Fruit fly (Drosophila melanogaster) whole organism, embryonic: ENCODE results near the gene Nup37.

Source experiments
- Ada2b ChIP-seq: fragments of 200-800 bp; sonication (Bioruptor generic); IDR thresholded peaks from 2 replicates; pipeline ENCODE4 v1.3.6; 2022; ENCODE audit warnings: missing biosample characterization, missing genetic modification characterization
- Adf1 ChIP-seq: fragments of 200-800 bp; sonication (Bioruptor generic); IDR thresholded peaks from 2 replicates; pipeline ENCODE4 v1.3.6; 2022; ENCODE audit warnings: missing biosample characterization, missing genetic modification characterization
- CG11093 ChIP-seq: fragments of 200-800 bp; sonication (Bioruptor generic); IDR thresholded peaks from 3 replicates; pipeline ENCODE4 v1.3.6; 2022; ENCODE audit warnings: missing biosample characterization, missing genetic modification characterization
- CG11723 ChIP-seq: fragments of 200-800 bp; sonication (Bioruptor generic); optimal IDR thresholded peaks from 2 replicates; lab custom pipeline; 2017; ENCODE audit warnings: missing biosample characterization, mild to moderate bottlenecking, missing genetic modification characterization
- CG13775 ChIP-seq: fragments of 200-800 bp; sonication (Bioruptor generic); optimal IDR thresholded peaks from 3 replicates; lab custom pipeline; 2017; ENCODE audit warnings: missing biosample characterization, mild to moderate bottlenecking, missing genetic modification characterization
- CG14860 ChIP-seq: fragments of 200-800 bp; sonication (Bioruptor generic); IDR thresholded peaks from 3 replicates; pipeline ENCODE4 v1.3.6; 2022; ENCODE audit warnings: missing biosample characterization, missing genetic modification characterization; ENCODE audit not compliant: partially characterized antibody
- CG1647 ChIP-seq: fragments of 200-800 bp; sonication (Bioruptor generic); optimal IDR thresholded peaks from 3 replicates; lab custom pipeline; 2016; ENCODE audit warnings: missing biosample characterization, missing genetic modification characterization
- CG17186 ChIP-seq: fragments of 200-800 bp; sonication (Bioruptor generic); optimal IDR thresholded peaks from 3 replicates; lab custom pipeline; 2017; ENCODE audit warnings: missing biosample characterization, missing genetic modification reagents, missing genetic modification characterization
- CG17612 ChIP-seq: fragments of 200-800 bp; sonication (Bioruptor generic); IDR thresholded peaks from 2 replicates; pipeline ENCODE4 v1.3.6; 2022; ENCODE audit warnings: missing biosample characterization, missing genetic modification characterization
- CG17829 ChIP-seq: fragments of 200-800 bp; optimal IDR thresholded peaks from 2 replicates; lab custom pipeline; 2019; ENCODE audit warnings: missing biosample characterization, mild to moderate bottlenecking, missing genetic modification characterization, moderate library complexity
- CG18599 ChIP-seq: fragments of 200-800 bp; sonication (Bioruptor generic); optimal IDR thresholded peaks from 3 replicates; lab custom pipeline; 2017; ENCODE audit warnings: missing biosample characterization, missing genetic modification characterization, mild to moderate bottlenecking, moderate library complexity, missing genetic modification reagents
- CG2129 ChIP-seq: fragments of 200-800 bp; sonication (Bioruptor generic); IDR thresholded peaks from 2 replicates; pipeline ENCODE4 v1.3.6; 2022; ENCODE audit warnings: missing biosample characterization, missing genetic modification characterization; ENCODE audit not compliant: partially characterized antibody
- CG3726 ChIP-seq: fragments of 200-800 bp; sonication (Bioruptor generic); IDR thresholded peaks from 3 replicates; pipeline ENCODE4, ENCODE4 v1.3.6; 2022; ENCODE audit warnings: missing biosample characterization, missing genetic modification characterization
- CG4328 ChIP-seq: fragments of 200-800 bp; sonication (Bioruptor generic); optimal IDR thresholded peaks from 3 replicates; lab custom pipeline; 2017; ENCODE audit warnings: missing biosample characterization, missing genetic modification reagents, missing genetic modification characterization
- CG4854 ChIP-seq: fragments of 200-800 bp; sonication (Bioruptor generic); optimal IDR thresholded peaks from 2 replicates; lab custom pipeline; 2016; ENCODE audit warnings: missing biosample characterization, missing genetic modification characterization, inconsistent platforms
- CG5245 ChIP-seq: fragments of 200-800 bp; sonication (Bioruptor generic); optimal IDR thresholded peaks from 3 replicates; lab custom pipeline; 2016; ENCODE audit warnings: missing biosample characterization, missing genetic modification characterization
- CG6689 ChIP-seq: fragments of 200-800 bp; sonication (Bioruptor generic); IDR thresholded peaks from 2 replicates; pipeline ENCODE4 v1.3.6; 2022; ENCODE audit warnings: missing biosample characterization, missing genetic modification characterization
- CG7556 ChIP-seq: fragments of 200-800 bp; sonication (Bioruptor generic); optimal IDR thresholded peaks from 2 replicates; lab custom pipeline; 2017; ENCODE audit warnings: missing biosample characterization, mild to moderate bottlenecking, missing genetic modification characterization
- CG9437 ChIP-seq: fragments of 200-800 bp; sonication (Bioruptor generic); optimal IDR thresholded peaks from 2 replicates; lab custom pipeline; 2018; ENCODE audit warnings: missing biosample characterization, mild to moderate bottlenecking, missing genetic modification characterization
- CG9727 ChIP-seq: fragments of 200-800 bp; sonication (Bioruptor generic); optimal IDR thresholded peaks from 3 replicates; lab custom pipeline; 2017; ENCODE audit warnings: missing biosample characterization, mild to moderate bottlenecking, missing genetic modification characterization
- Dbx ChIP-seq: fragments of 200-800 bp; sonication (Bioruptor generic); IDR thresholded peaks from 3 replicates; pipeline ENCODE4 v1.3.6; 2022; ENCODE audit warnings: missing biosample characterization, missing genetic modification characterization
- Deaf1 ChIP-seq: fragments of 200-800 bp; optimal IDR thresholded peaks from 3 replicates; lab custom pipeline; 2019; ENCODE audit warnings: missing biosample characterization, mild to moderate bottlenecking, missing genetic modification characterization, moderate library complexity
- Dek ChIP-seq: fragments of 200-800 bp; sonication (Bioruptor generic); optimal IDR thresholded peaks from 3 replicates; lab custom pipeline; 2019; ENCODE audit warnings: missing biosample characterization, mild to moderate bottlenecking, missing genetic modification characterization, moderate library complexity
- Dfd ChIP-seq, 2 experiments: fragments of >200 bp; optimal IDR thresholded peaks; 2 replicates each; lab custom pipeline; 2017; ENCODE audit warnings: missing biosample characterization in 2 of 2, missing genetic modification characterization in 2 of 2
- Doc2 ChIP-seq: fragments of 200-800 bp; sonication (Bioruptor generic); IDR thresholded peaks from 2 replicates; pipeline ENCODE4 v1.3.6; 2022; ENCODE audit warnings: missing biosample characterization, missing genetic modification characterization
- Gsc ChIP-seq: fragments of 200-800 bp; sonication (Bioruptor generic); IDR thresholded peaks from 2 replicates; pipeline ENCODE4 v1.3.6; 2022; ENCODE audit warnings: missing biosample characterization, missing genetic modification characterization
- Hr39 ChIP-seq: fragments of >200 bp; optimal IDR thresholded peaks from 2 replicates; lab custom pipeline; 2017
- Lhr ChIP-seq: fragments of 200-800 bp; sonication (Bioruptor generic); optimal IDR thresholded peaks from 3 replicates; lab custom pipeline; 2017; ENCODE audit warnings: mild to moderate bottlenecking, missing biosample characterization, missing genetic modification reagents, missing genetic modification characterization
- Myb ChIP-seq: fragments of 200-800 bp; sonication (Bioruptor generic); optimal IDR thresholded peaks from 2 replicates; lab custom pipeline; 2016; ENCODE audit warnings: missing biosample characterization, missing genetic modification characterization
- Spps ChIP-seq: fragments of 200-800 bp; sonication (Bioruptor generic); optimal IDR thresholded peaks from 2 replicates; lab custom pipeline; 2018; ENCODE audit warnings: missing biosample characterization, mild to moderate bottlenecking, missing genetic modification characterization
- Tbp ChIP-seq: fragments of >200 bp; optimal IDR thresholded peaks from 2 replicates; lab custom pipeline; 2018; ENCODE audit warnings: missing biosample characterization, missing genetic modification characterization
- ap ChIP-seq: fragments of 200-800 bp; sonication (Bioruptor generic); IDR thresholded peaks from 2 replicates; pipeline ENCODE4 v1.3.6; 2022; ENCODE audit warnings: missing biosample characterization, missing genetic modification characterization
- ato ChIP-seq: fragments of 200-800 bp; sonication (Bioruptor generic); IDR thresholded peaks from 2 replicates; pipeline ENCODE4 v1.3.6; 2022; ENCODE audit warnings: missing biosample characterization, missing genetic modification characterization; ENCODE audit not compliant: partially characterized antibody
- bsh ChIP-seq, 2 experiments: fragments of 200-800 bp; sonication (Bioruptor generic); optimal IDR thresholded peaks; 2 replicates each; lab custom pipeline; 2017 to 2018; ENCODE audit warnings: mild to moderate bottlenecking in 2 of 2, missing biosample characterization in 2 of 2, missing genetic modification characterization in 2 of 2, moderate library complexity in 1 of 2
- btn ChIP-seq: fragments of 200-800 bp; sonication (Bioruptor generic); optimal IDR thresholded peaks from 2 replicates; lab custom pipeline; 2016; ENCODE audit warnings: missing biosample characterization, missing genetic modification characterization
- ci ChIP-seq: fragments of 200-800 bp; sonication (Bioruptor generic); IDR thresholded peaks from 3 replicates; pipeline ENCODE4 v1.3.6; 2022; ENCODE audit warnings: missing biosample characterization, missing genetic modification characterization
- dmrt99B ChIP-seq: fragments of 200-800 bp; sonication (Bioruptor generic); optimal IDR thresholded peaks from 2 replicates; lab custom pipeline; 2018; ENCODE audit warnings: missing biosample characterization, mild to moderate bottlenecking, missing genetic modification characterization, moderate library complexity
- emc ChIP-seq: fragments of 200-800 bp; sonication (Bioruptor generic); optimal IDR thresholded peaks from 2 replicates; lab custom pipeline; 2016; ENCODE audit warnings: missing biosample characterization, missing genetic modification characterization
- fd3F ChIP-seq: fragments of 200-800 bp; sonication (Bioruptor generic); optimal IDR thresholded peaks from 2 replicates; lab custom pipeline; 2018; ENCODE audit warnings: missing biosample characterization, mild to moderate bottlenecking, missing genetic modification characterization, moderate library complexity
- grn ChIP-seq: fragments of 200-800 bp; sonication (Bioruptor generic); optimal IDR thresholded peaks from 3 replicates; lab custom pipeline; 2017; ENCODE audit warnings: missing biosample characterization, missing genetic modification characterization
- hth ChIP-seq: fragments of >200 bp; optimal IDR thresholded peaks from 2 replicates; lab custom pipeline; 2017; ENCODE audit warnings: inconsistent platforms
- jigr1 ChIP-seq: fragments of 200-800 bp; sonication (Bioruptor generic); IDR thresholded peaks from 3 replicates; pipeline ENCODE4 v1.3.6; 2022; ENCODE audit warnings: missing biosample characterization, missing genetic modification characterization
- jumu ChIP-seq: fragments of 200-800 bp; sonication (Bioruptor generic); optimal IDR thresholded peaks from 3 replicates; lab custom pipeline; 2016; ENCODE audit warnings: missing biosample characterization, missing genetic modification characterization
- lbe ChIP-seq: fragments of 200-800 bp; sonication (Bioruptor generic); optimal IDR thresholded peaks from 2 replicates; lab custom pipeline; 2016; ENCODE audit warnings: missing biosample characterization, mild to moderate bottlenecking, missing genetic modification characterization
- nmo ChIP-seq: fragments of 200-800 bp; sonication (Bioruptor generic); optimal IDR thresholded peaks from 2 replicates; lab custom pipeline; 2018; ENCODE audit warnings: missing biosample characterization, mild to moderate bottlenecking, missing genetic modification characterization, moderate library complexity
- odd ChIP-seq: fragments of 200-800 bp; sonication (Bioruptor generic); optimal IDR thresholded peaks from 2 replicates; lab custom pipeline; 2017; ENCODE audit warnings: missing biosample characterization, mild to moderate bottlenecking, missing genetic modification characterization
- otp ChIP-seq: fragments of 200-800 bp; sonication (Bioruptor generic); IDR thresholded peaks from 3 replicates; pipeline ENCODE4, ENCODE4 v1.3.6; 2022; ENCODE audit warnings: missing biosample characterization, missing genetic modification characterization
- tx ChIP-seq: fragments of 200-800 bp; sonication (Bioruptor generic); optimal IDR thresholded peaks from 2 replicates; lab custom pipeline; 2016; ENCODE audit warnings: missing biosample characterization, missing genetic modification characterization
- unc-4 ChIP-seq: fragments of 200-800 bp; sonication (Bioruptor generic); IDR thresholded peaks from 2 replicates; pipeline ENCODE4 v1.3.6; 2022; ENCODE audit warnings: missing biosample characterization, missing genetic modification characterization; ENCODE audit not compliant: partially characterized antibody
- zen ChIP-seq: fragments of 200-800 bp; sonication (Bioruptor generic); optimal IDR thresholded peaks from 3 replicates; lab custom pipeline; 2018; ENCODE audit warnings: missing biosample characterization, mild to moderate bottlenecking, missing genetic modification characterization, moderate library complexity

Nup37 gene

dm6 chr3R:25207405-25208003 is 40.0 kb upstream of the Nup37 start (continued):
- TF ChIP-seq Deaf1 = peak; percentile 49
- TF ChIP-seq bsh (GFP tag; optimal IDR thresholded peaks at IDR 0.05; lab: Kevin White, UChicago) = peak; percentile 75 to 82
- TF ChIP-seq CG9727 (GFP tag; lab: Kevin White, UChicago) = peak; percentile 70
- peak; percentile 21; the same call in 1 of the 2 replicates for TF ChIP-seq ap
- TF ChIP-seq CG17612 (GFP tag; lab: Robert Waterston, UW) = 0 out of 2 replicates have a peak, but pooled peaks have one; percentile 14
- peak; percentile 55 for TF ChIP-seq CG13775
- no peak for TF ChIP-seq Lhr (GFP tag; lab: Kevin White, UChicago)
- peak; percentile 85 for TF ChIP-seq dmrt99B (tag; lab: Kevin White, UChicago)
- TF ChIP-seq Tbp (GFP tag; lab: Kevin White, UChicago) = no peak
- TF ChIP-seq CG17186 = no peak
- peak; percentile 74 for TF ChIP-seq CG18599
- TF ChIP-seq Ada2b = peak; percentile 61; the same call in 1 of the 2 replicates
- TF ChIP-seq ci (GFP tag; lab: Robert Waterston, UW) = peak; percentile 81
- peak; percentile 58 for TF ChIP-seq CG9437 (GFP tag; lab: Kevin White, UChicago)
- peak; percentile 64 for TF ChIP-seq Dek (tag; lab: Kevin White, UChicago)
- no peak for TF ChIP-seq Myb (GFP tag; lab: Kevin White, UChicago)
- TF ChIP-seq Doc2 (GFP tag; lab: Robert Waterston, UW) = no peak
- TF ChIP-seq CG11723 (GFP tag; lab: Kevin White, UChicago) = peak; percentile 61
- TF ChIP-seq hth (lab: Kevin White, UChicago) = no peak
- 0 out of 3 replicates have a peak, but pooled peaks have one; percentile 28 for TF ChIP-seq CG11093 (GFP tag; lab: Robert Waterston, UW)
- no peak for TF ChIP-seq CG2129 (GFP tag; lab: Robert Waterston, UW)
- TF ChIP-seq zen (tag; lab: Kevin White, UChicago) = peak; percentile 27
- TF ChIP-seq CG4328 = peak; percentile 56
- no peak for TF ChIP-seq jigr1 (GFP tag; lab: Robert Waterston, UW)
- peak; percentile 60; the same call in 2 of the 3 replicates for TF ChIP-seq otp
- TF ChIP-seq Dfd (GFP tag; optimal IDR thresholded peaks at IDR 0.05; lab: Kevin White, UChicago) = no peak
- peak; percentile 82 for TF ChIP-seq CG17829 (tag; lab: Kevin White, UChicago)
- TF ChIP-seq fd3F (GFP tag; lab: Kevin White, UChicago) = peak; percentile 64
- peak; percentile 52 for TF ChIP-seq grn (GFP tag; lab: Kevin White, UChicago)
- TF ChIP-seq Adf1 (GFP tag; lab: Robert Waterston, UW) = no peak
- peak; percentile 18 for TF ChIP-seq jumu (GFP tag; lab: Kevin White, UChicago)
- TF ChIP-seq CG5245 (GFP tag; lab: Kevin White, UChicago) = peak; percentile 29
- peak; percentile 74 for TF ChIP-seq CG7556 (GFP tag; lab: Kevin White, UChicago)
- no peak for TF ChIP-seq Gsc (GFP tag; lab: Robert Waterston, UW)
- no peak for TF ChIP-seq emc (GFP tag; lab: Kevin White, UChicago)
- TF ChIP-seq tx (GFP tag; lab: Kevin White, UChicago) = peak; percentile 10
- no peak for TF ChIP-seq unc-4 (GFP tag; lab: Robert Waterston, UW)
- TF ChIP-seq CG3726 = 0 out of 3 replicates have a peak, but pooled peaks have one; percentile 61
- peak; percentile 7 for TF ChIP-seq lbe
- no peak for TF ChIP-seq ato (GFP tag; lab: Robert Waterston, UW)
- TF ChIP-seq CG4854 (GFP tag; lab: Kevin White, UChicago) = peak; percentile 24
- TF ChIP-seq Hr39 (lab: Kevin White, UChicago) = no peak
- peak; percentile 83 for TF ChIP-seq nmo (GFP tag; lab: Kevin White, UChicago)
- no peak for TF ChIP-seq CG14860
- 0 out of 3 replicates have a peak, but pooled peaks have one; percentile 10 for TF ChIP-seq Dbx
- TF ChIP-seq CG1647 (GFP tag; lab: Kevin White, UChicago) = peak; percentile 40
- no peak for TF ChIP-seq btn (GFP tag; lab: Kevin White, UChicago)
- peak; percentile 68 for TF ChIP-seq odd (GFP tag; lab: Kevin White, UChicago)
- peak; percentile 39 for TF ChIP-seq Spps (tag; lab: Kevin White, UChicago)
- TF ChIP-seq CG6689 (GFP tag; lab: Robert Waterston, UW) = peak; percentile 82
